Fruit fly (Drosophila melanogaster): ENCODE measurements around the gene CG1750.

DNA sequence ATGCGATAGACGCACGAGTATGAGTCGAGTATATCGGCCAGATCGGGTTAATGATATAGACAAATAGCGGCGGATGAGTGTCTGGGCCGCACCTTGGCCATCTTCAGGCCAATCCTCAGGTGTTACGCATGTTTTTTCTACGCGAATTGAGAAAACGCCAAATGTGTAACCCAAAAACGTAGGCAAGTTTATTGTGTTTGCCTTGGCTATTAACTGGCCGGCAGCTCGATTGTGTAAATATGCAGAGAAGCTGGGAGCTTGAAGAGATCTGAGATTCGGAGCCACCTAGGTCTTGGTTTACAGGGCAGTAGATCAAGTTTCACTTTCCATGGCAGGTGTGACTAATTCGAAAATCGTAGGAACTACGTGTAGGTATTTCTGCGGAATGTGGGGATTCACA is 14.7 kb downstream of the CG1750 start:
- TF ChIP-seq EcR (GFP tag; optimal IDR thresholded peaks at IDR 0.05) (no peak), CG8301 (tag; optimal IDR thresholded peaks at IDR 0.05) (no peak), rn (GFP tag; IDR thresholded peaks at IDR 0.05) (no peak), Pif1B (GFP tag; optimal IDR thresholded peaks at IDR 0.05) (no peak)

All from whole organism, pupa.